Worm (Caenorhabditis elegans) whole organism, L2 larva: ENCODE data around the gene Y113G7B.15.

Experiments used
- C34F6.9 ChIP-seq: fragments of 150-350 bp; optimal IDR thresholded peaks from 2 replicates; lab custom pipeline; 2014; ENCODE audit warnings: missing biosample characterization, missing genetic modification characterization
- F13H6.1 ChIP-seq: sonication (generic microtip); optimal IDR thresholded peaks from 2 replicates; lab custom pipeline; 2016; ENCODE audit warnings: missing genetic modification characterization, missing compliant biosample characterization
- R02D3.7 ChIP-seq: fragments of 150-350 bp; optimal IDR thresholded peaks from 2 replicates; lab custom pipeline; 2014; ENCODE audit warnings: missing biosample characterization, missing genetic modification characterization
- Y55F3AM.14 ChIP-seq: fragments of 200-800 bp; sonication (Bioruptor generic); optimal IDR thresholded peaks from 2 replicates; lab custom pipeline; 2018; ENCODE audit warnings: mild to moderate bottlenecking, missing genetic modification characterization, missing compliant biosample characterization
- alr-1 ChIP-seq: fragments of 150-350 bp; optimal IDR thresholded peaks from 2 replicates; lab custom pipeline; 2014; ENCODE audit warnings: missing biosample characterization, missing genetic modification characterization
- aly-2 ChIP-seq: fragments of 150-350 bp; optimal IDR thresholded peaks from 2 replicates; lab custom pipeline; 2014; ENCODE audit warnings: missing biosample characterization, missing genetic modification characterization
- ama-1 ChIP-seq: fragments of 150-350 bp; optimal IDR thresholded peaks from 2 replicates; lab custom pipeline; 2018; ENCODE audit warnings: inconsistent platforms
- blmp-1 ChIP-seq: sonication (generic microtip); optimal IDR thresholded peaks from 2 replicates; lab custom pipeline; 2017; ENCODE audit warnings: missing genetic modification characterization, mild to moderate bottlenecking, missing compliant biosample characterization, antibody characterized with exemption, moderate library complexity; ENCODE audit not compliant: insufficient read depth
- ceh-16 ChIP-seq: fragments of 150-350 bp; optimal IDR thresholded peaks from 2 replicates; lab custom pipeline; 2014; ENCODE audit warnings: missing biosample characterization, missing genetic modification characterization
- ceh-82 ChIP-seq: fragments of 150-350 bp; optimal IDR thresholded peaks from 2 replicates; lab custom pipeline; 2014; ENCODE audit warnings: missing biosample characterization, missing genetic modification characterization
- crh-2 ChIP-seq: sonication (generic microtip); optimal IDR thresholded peaks from 2 replicates; lab custom pipeline; 2017; ENCODE audit warnings: missing biosample characterization, missing genetic modification characterization
- dmd-4 ChIP-seq: sonication (generic microtip); optimal IDR thresholded peaks from 2 replicates; lab custom pipeline; 2017; ENCODE audit warnings: missing biosample characterization, missing genetic modification characterization
- elt-1 ChIP-seq: fragments of 150-350 bp; optimal IDR thresholded peaks from 2 replicates; lab custom pipeline; 2014; ENCODE audit warnings: missing biosample characterization, missing genetic modification characterization
- elt-3 ChIP-seq: sonication (generic microtip); optimal IDR thresholded peaks from 2 replicates; lab custom pipeline; 2017; ENCODE audit warnings: missing biosample characterization, missing genetic modification characterization
- fos-1 ChIP-seq: fragments of 150-350 bp; optimal IDR thresholded peaks from 2 replicates; lab custom pipeline; 2014; ENCODE audit warnings: missing biosample characterization, missing genetic modification characterization
- gmeb-1 ChIP-seq: fragments of 150-350 bp; optimal IDR thresholded peaks from 2 replicates; lab custom pipeline; 2014; ENCODE audit warnings: missing biosample characterization, missing genetic modification characterization
- lin-13 ChIP-seq: fragments of 150-350 bp; optimal IDR thresholded peaks from 2 replicates; lab custom pipeline; 2014; ENCODE audit warnings: missing biosample characterization, missing genetic modification reagents, missing genetic modification characterization
- lin-39 ChIP-seq: fragments of 150-350 bp; optimal IDR thresholded peaks from 2 replicates; lab custom pipeline; 2014; ENCODE audit warnings: missing biosample characterization, missing genetic modification reagents, missing genetic modification characterization
- lsy-2 ChIP-seq, 2 experiments: fragments of 150-350 bp in 1 of 2; sonication (generic microtip) in 1 of 2; optimal IDR thresholded peaks; 2 replicates each; lab custom pipeline; 2014 to 2017; ENCODE audit warnings: missing biosample characterization in 2 of 2, missing genetic modification characterization in 2 of 2
- mab-5 ChIP-seq: fragments of 150-350 bp; optimal IDR thresholded peaks from 2 replicates; lab custom pipeline; 2014; ENCODE audit warnings: missing biosample characterization, missing genetic modification characterization
- mbf-1 ChIP-seq: sonication (generic microtip); optimal IDR thresholded peaks from 2 replicates; lab custom pipeline; 2017; ENCODE audit warnings: missing biosample characterization, missing genetic modification characterization
- mdl-1 ChIP-seq, 2 experiments: fragments of 150-350 bp in 1 of 2; sonication (generic microtip) in 1 of 2; optimal IDR thresholded peaks; 2 replicates each; lab custom pipeline; 2017; ENCODE audit warnings: missing biosample characterization in 2 of 2, missing genetic modification characterization in 2 of 2
- nhr-10 ChIP-seq: sonication (generic microtip); optimal IDR thresholded peaks from 2 replicates; lab custom pipeline; 2017; ENCODE audit warnings: missing biosample characterization, missing genetic modification characterization
- nhr-11 ChIP-seq: fragments of 150-350 bp; optimal IDR thresholded peaks from 2 replicates; lab custom pipeline; 2014; ENCODE audit warnings: missing biosample characterization, missing genetic modification characterization
- nhr-129 ChIP-seq: fragments of 150-350 bp; optimal IDR thresholded peaks from 2 replicates; lab custom pipeline; 2014; ENCODE audit warnings: missing biosample characterization, missing genetic modification characterization
- nhr-21 ChIP-seq: fragments of 150-350 bp; optimal IDR thresholded peaks from 2 replicates; lab custom pipeline; 2014; ENCODE audit warnings: missing biosample characterization, missing genetic modification characterization
- nhr-23 ChIP-seq: fragments of 150-350 bp; optimal IDR thresholded peaks from 2 replicates; lab custom pipeline; 2014; ENCODE audit warnings: missing biosample characterization, missing genetic modification reagents, missing genetic modification characterization
- nhr-237 ChIP-seq: fragments of 150-350 bp; optimal IDR thresholded peaks from 2 replicates; lab custom pipeline; 2014; ENCODE audit warnings: missing biosample characterization, missing genetic modification characterization
- nhr-25 ChIP-seq: fragments of 150-350 bp; sonication (generic microtip); optimal IDR thresholded peaks from 3 replicates; lab custom pipeline; 2014; ENCODE audit warnings: missing biosample characterization, missing genetic modification characterization
- nhr-6 ChIP-seq: fragments of 150-350 bp; optimal IDR thresholded peaks from 2 replicates; lab custom pipeline; 2014; ENCODE audit warnings: missing biosample characterization, missing genetic modification characterization
- nhr-77 ChIP-seq: fragments of 150-350 bp; optimal IDR thresholded peaks from 2 replicates; lab custom pipeline; 2014; ENCODE audit warnings: missing biosample characterization, missing genetic modification characterization
- peb-1 ChIP-seq: fragments of 150-350 bp; optimal IDR thresholded peaks from 2 replicates; lab custom pipeline; 2014; ENCODE audit warnings: missing biosample characterization, missing genetic modification characterization
- sma-3 ChIP-seq: sonication (generic microtip); optimal IDR thresholded peaks from 2 replicates; lab custom pipeline; 2016; ENCODE audit warnings: missing genetic modification reagents, missing genetic modification characterization, missing compliant biosample characterization
- sma-9 ChIP-seq, 2 experiments: fragments of 150-350 bp in 1 of 2; sonication (generic microtip) in 1 of 2; optimal IDR thresholded peaks; 2 replicates each; lab custom pipeline; 2014 to 2016; ENCODE audit warnings: missing genetic modification characterization in 2 of 2, mild to moderate bottlenecking in 1 of 2, missing biosample characterization in 1 of 2, missing compliant biosample characterization in 1 of 2, missing genetic modification reagents in 1 of 2, moderate library complexity in 1 of 2
- snpc-4 ChIP-seq: fragments of 150-350 bp; optimal IDR thresholded peaks from 2 replicates; lab custom pipeline; 2014; ENCODE audit warnings: missing biosample characterization, missing genetic modification characterization
- unc-39 ChIP-seq: fragments of 150-350 bp; optimal IDR thresholded peaks from 2 replicates; lab custom pipeline; 2014; ENCODE audit warnings: missing biosample characterization, missing genetic modification characterization
- unc-55 ChIP-seq: fragments of 150-350 bp; sonication (generic microtip); optimal IDR thresholded peaks from 3 replicates; lab custom pipeline; 2014; ENCODE audit warnings: missing biosample characterization, missing genetic modification reagents, missing genetic modification characterization
- ztf-1 ChIP-seq: fragments of 200-800 bp; sonication (Bioruptor generic); conservative IDR thresholded peaks from 2 replicates; pipeline ENCODE4 v1.3.6; 2022; ENCODE audit warnings: missing genetic modification characterization, missing compliant biosample characterization
- ztf-11 ChIP-seq: sonication (generic microtip); optimal IDR thresholded peaks from 2 replicates; lab custom pipeline; 2017; ENCODE audit warnings: missing biosample characterization, missing genetic modification characterization

The Y113G7B.15 gene

ce11 chrV:20233743-20234142, at the start of gene Y113G7B.15:
TSS of gene Y113G7B.15 (minus strand) at chrV:20233843.
- TF ChIP-seq unc-55 (GFP tag; lab: Kevin White, UChicago) = no peak
- TF ChIP-seq nhr-129 (tag; lab: Kevin White, UChicago) = no peak
- TF ChIP-seq snpc-4 (tag; lab: Kevin White, UChicago) = no peak
- TF ChIP-seq nhr-25 (tag; lab: Kevin White, UChicago) = no peak
- TF ChIP-seq nhr-11 = no peak
- TF ChIP-seq F13H6.1 (tag; lab: Kevin White, UChicago) = no peak
- no peak for TF ChIP-seq dmd-4
- no peak for TF ChIP-seq mdl-1 (tag; optimal IDR thresholded peaks at IDR 0.05; lab: Kevin White, UChicago)
- no peak for TF ChIP-seq Y55F3AM.14 (GFP tag; lab: Kevin White, UChicago)
- no peak for TF ChIP-seq ceh-16
- TF ChIP-seq elt-1 (tag; lab: Kevin White, UChicago) = no peak
- TF ChIP-seq C34F6.9 (tag; lab: Kevin White, UChicago) = no peak
- no peak for TF ChIP-seq nhr-237 (tag; lab: Kevin White, UChicago)
- no peak for TF ChIP-seq crh-2 (tag; lab: Kevin White, UChicago)
- TF ChIP-seq blmp-1 (tag; lab: Kevin White, UChicago) = no peak
- TF ChIP-seq unc-39 (tag; lab: Kevin White, UChicago) = no peak
- no peak for TF ChIP-seq nhr-10 (tag; lab: Kevin White, UChicago)
- no peak for TF ChIP-seq ceh-82
- no peak for TF ChIP-seq R02D3.7 (tag; lab: Kevin White, UChicago)

ce11 chrV:20282827-20283226, 49.2 kb upstream of the Y113G7B.15 start:
- no peak for TF ChIP-seq alr-1 (tag; lab: Kevin White, UChicago)
- no peak for TF ChIP-seq gmeb-1 (tag; lab: Kevin White, UChicago)
- TF ChIP-seq mab-5 = no peak
- no peak for TF ChIP-seq snpc-4 (tag; lab: Kevin White, UChicago)
- TF ChIP-seq, all 48 proteins: peak for 0

DNA sequence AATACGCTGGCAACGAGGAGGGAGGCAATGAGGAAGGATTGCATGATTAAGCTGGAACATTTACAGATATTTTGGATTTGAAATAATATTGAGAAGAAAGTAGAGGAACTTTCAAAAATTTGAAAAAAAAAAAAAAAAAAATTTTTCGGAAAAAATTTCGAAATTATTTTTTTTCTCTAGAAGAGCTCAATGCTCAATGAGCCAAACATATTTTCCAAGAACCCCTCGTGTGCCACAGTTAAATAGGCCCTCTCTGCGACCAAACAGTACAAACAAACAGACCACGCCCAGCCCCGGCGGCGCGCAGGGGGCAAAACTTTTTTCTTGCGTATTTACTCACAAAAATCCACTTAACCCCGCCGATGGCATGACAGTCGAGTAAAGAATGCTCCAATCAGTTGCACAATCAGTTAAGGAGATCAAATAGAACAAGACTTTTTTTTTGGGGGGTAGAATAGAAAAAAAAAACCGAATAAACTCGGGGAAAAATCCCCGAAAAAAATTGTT, 46.2 kb upstream of the Y113G7B.15 start, which contains the start of gene pqn-94:
pqn-94 (minus strand) TSS at position 51 of the 507 bp plus-strand sequence.
- TF ChIP-seq F13H6.1 (tag; lab: Kevin White, UChicago) = peak; percentile 75
- TF ChIP-seq crh-2 (tag; lab: Kevin White, UChicago) = no peak

- TF ChIP-seq F13H6.1 (tag; lab: Kevin White, UChicago) (no peak), unc-39 (tag; lab: Kevin White, UChicago) (no peak), sma-3 (GFP tag; lab: Kevin White, UChicago) (no peak), ceh-82 (no peak), blmp-1 (tag; lab: Kevin White, UChicago) (no peak), nhr-23 (tag; lab: Kevin White, UChicago) (no peak), gmeb-1 (tag; lab: Kevin White, UChicago) (no peak), Y55F3AM.14 (GFP tag; lab: Kevin White, UChicago) (no peak), nhr-21 (tag; lab: Kevin White, UChicago) (no peak), peb-1 (no peak), nhr-77 (tag; lab: Kevin White, UChicago) (no peak), mbf-1 (tag; lab: Kevin White, UChicago) (no peak), mdl-1 (tag; optimal IDR thresholded peaks at IDR 0.05; lab: Kevin White, UChicago) (no peak), ztf-11 (tag; lab: Kevin White, UChicago) (no peak), aly-2 (tag; lab: Kevin White, UChicago) (no peak), ama-1 (lab: Kevin White, UChicago) (no peak), nhr-25 (tag; lab: Kevin White, UChicago) (no peak), crh-2 (tag; lab: Kevin White, UChicago) (no peak)
These were observed 45.7 kb upstream of the Y113G7B.15 start for ce11 chrV:20279309-20279708.

DNA sequence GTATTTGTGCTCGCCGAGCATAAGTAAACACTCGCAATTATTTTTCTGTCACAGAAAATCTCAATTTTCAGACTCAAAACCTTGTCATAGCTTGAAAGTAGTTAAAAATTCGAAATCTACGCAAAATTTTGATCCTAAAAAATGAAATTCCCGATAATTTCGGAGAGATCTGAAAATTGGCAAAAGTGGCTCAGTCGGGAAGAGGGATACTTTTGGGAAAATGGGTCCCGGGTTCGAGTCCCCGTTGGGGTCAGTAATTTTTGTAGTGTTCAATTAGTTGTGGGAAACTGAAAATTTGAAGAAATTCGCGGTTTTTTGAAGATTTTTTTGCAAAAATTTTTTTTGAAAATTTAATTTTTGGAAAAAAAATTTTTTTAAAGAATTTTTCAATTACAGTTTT, 43.3 kb upstream of the Y113G7B.15 start:
- TF ChIP-seq mab-5 (no peak), lsy-2 (tag; optimal IDR thresholded peaks at IDR 0.05; lab: Kevin White, UChicago) (no peak), nhr-11 (no peak)

- TF ChIP-seq sma-3 (GFP tag; lab: Kevin White, UChicago) (peak; percentile 12), ztf-1 (GFP tag; lab: Robert Waterston, UW) (no peak), ceh-16 (no peak), crh-2 (tag; lab: Kevin White, UChicago) (peak; percentile 70), lsy-2 (tag; optimal IDR thresholded peaks at IDR 0.05; lab: Kevin White, UChicago) (peak in 1 of 2 experiments; percentile 69), nhr-25 (tag; lab: Kevin White, UChicago) (no peak), alr-1 (tag; lab: Kevin White, UChicago) (no peak), nhr-129 (tag; lab: Kevin White, UChicago) (peak; percentile 57), ztf-11 (tag; lab: Kevin White, UChicago) (no peak), nhr-6 (no peak), lin-39 (tag; lab: Kevin White, UChicago) (no peak), fos-1 (tag; lab: Kevin White, UChicago) (peak; percentile 5), elt-3 (tag; lab: Kevin White, UChicago) (no peak), mbf-1 (tag; lab: Kevin White, UChicago) (no peak), gmeb-1 (tag; lab: Kevin White, UChicago) (peak; percentile 55), C34F6.9 (tag; lab: Kevin White, UChicago) (peak; percentile 56), R02D3.7 (tag; lab: Kevin White, UChicago) (peak; percentile 57), unc-55 (GFP tag; lab: Kevin White, UChicago) (peak; percentile 89), nhr-21 (tag; lab: Kevin White, UChicago) (no peak), lin-13 (GFP tag; lab: Kevin White, UChicago) (peak; percentile 48), sma-9 (GFP tag; optimal IDR thresholded peaks at IDR 0.05; lab: Kevin White, UChicago) (no peak), sma-9 (tag; optimal IDR thresholded peaks at IDR 0.05; lab: Kevin White, UChicago) (no peak), dmd-4 (no peak)
These were observed 36.1 kb upstream of the Y113G7B.15 start, which contains the start of the genes prmt-1 and cdkr-3 for ce11 chrV:20269661-20270137. TSS of gene prmt-1 (minus strand) at chrV:20269711. TSS of gene cdkr-3 (plus strand) at chrV:20270107.
